Fruit fly (Drosophila melanogaster): ENCODE measurements around the gene ClC-a.
A peak's percentile ranks its signal among the peaks of the same experiment; 100 is the strongest.

DNA sequence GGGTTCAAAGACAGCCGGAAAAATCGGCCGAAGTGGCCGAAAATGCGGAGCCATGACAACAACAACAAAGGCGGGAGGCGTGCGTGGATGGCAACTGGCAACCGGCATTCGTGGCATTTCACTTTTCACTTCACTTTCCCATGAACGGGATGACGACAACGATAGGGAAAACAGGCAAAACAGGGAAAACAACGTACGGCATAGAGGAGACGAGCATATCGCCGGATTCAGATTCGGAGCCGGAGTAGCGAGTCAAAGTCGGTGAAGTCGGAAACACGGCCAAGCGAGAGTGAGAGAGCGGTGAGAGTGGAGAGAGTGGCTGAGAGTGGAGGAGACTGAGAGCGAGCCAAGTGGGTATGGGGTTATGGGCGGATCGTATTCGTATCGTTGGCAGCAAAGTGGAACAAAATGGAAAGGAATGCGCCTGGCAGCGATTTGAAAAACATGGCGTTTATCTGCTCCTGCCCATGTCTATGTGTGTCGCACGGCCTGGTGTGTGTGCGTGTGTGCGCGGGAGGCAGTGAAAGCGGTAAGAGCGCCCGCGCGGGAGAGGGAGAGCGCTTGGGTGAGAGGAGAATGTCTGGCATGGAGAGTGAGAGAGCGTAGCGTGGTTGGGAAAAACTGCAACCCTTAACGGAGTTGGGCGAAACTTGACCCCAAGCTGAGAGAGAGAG is 39.5 kb downstream of the ClC-a start:
- TF ChIP-seq CG8301 (tag; optimal IDR thresholded peaks at IDR 0.05), result peak; percentile 53
- TF ChIP-seq CG32121 (GFP tag; IDR thresholded peaks at IDR 0.05), result no peak
- TF ChIP-seq CG12605 (GFP tag; IDR thresholded peaks at IDR 0.05), result no peak
- no peak for TF ChIP-seq CG15710 (tag; optimal IDR thresholded peaks at IDR 0.05)

Data from whole organism, pupa.